Fruit fly (Drosophila melanogaster) S2 (cell line): Measurements from ENCODE around the gene P58IPK.

Experiments used
- CG8478 ChIP-seq: fragments of >200 bp; optimal IDR thresholded peaks from 2 replicates; lab custom pipeline; 2018
- CTCF ChIP-seq, 2 experiments: fragments of >200 bp; optimal IDR thresholded peaks; 2 replicates each; lab custom pipeline; 2018

DNA sequence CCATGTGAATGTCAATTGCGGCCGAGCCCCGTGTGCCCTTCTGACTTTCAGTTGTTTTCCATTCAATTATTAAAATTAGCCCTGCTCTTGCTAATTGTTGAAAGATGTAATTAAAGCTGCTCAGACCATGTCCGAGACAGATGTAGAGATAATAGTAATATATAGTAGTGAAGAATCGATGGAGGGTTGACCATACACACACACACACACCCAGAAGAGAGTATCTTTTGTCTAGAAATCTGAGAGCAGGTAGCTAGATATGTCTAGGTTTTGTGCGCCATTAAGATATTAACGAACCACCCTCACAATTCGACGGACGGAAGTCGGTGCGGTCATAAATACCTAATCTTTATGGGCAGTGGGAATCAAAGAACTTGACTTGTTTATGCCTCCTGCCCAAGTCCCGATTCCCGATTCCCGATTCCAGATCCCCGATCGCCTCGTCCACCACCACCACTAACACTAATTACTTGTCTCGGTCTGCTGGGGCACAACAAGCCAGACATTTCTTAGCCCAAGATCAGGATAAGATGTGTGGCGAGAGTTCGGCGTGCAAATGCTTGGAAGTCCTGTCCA, 17.8 kb downstream of the P58IPK start:
- no peak for TF ChIP-seq CG8478 (lab: Kevin White, UChicago)
- no peak for TF ChIP-seq CTCF (optimal IDR thresholded peaks at IDR 0.05; lab: Kevin White, UChicago)
